Fruit fly (Drosophila melanogaster) whole organism: ENCODE results near the gene Sbat.

Experiments
- EcR ChIP-seq, 2 experiments: fragments of >200 bp; optimal IDR thresholded peaks; 2 replicates each; lab custom pipeline; 2017; ENCODE audit warnings: missing biosample characterization in 2 of 2, missing genetic modification characterization in 2 of 2, missing genetic modification reagents in 2 of 2
- pan ChIP-seq: fragments of >200 bp; optimal IDR thresholded peaks from 2 replicates; lab custom pipeline; 2017

dm6 chr2L:2851589-2851988 lies 26.6 kb upstream of the Sbat start:
- TF ChIP-seq pan (lab: Kevin White, UChicago) (no peak), EcR (GFP tag; optimal IDR thresholded peaks at IDR 0.05; lab: Kevin White, UChicago) (no peak)
